ENCODE assay signal across 1 fruit fly cellular context in the genomic region with DNA sequence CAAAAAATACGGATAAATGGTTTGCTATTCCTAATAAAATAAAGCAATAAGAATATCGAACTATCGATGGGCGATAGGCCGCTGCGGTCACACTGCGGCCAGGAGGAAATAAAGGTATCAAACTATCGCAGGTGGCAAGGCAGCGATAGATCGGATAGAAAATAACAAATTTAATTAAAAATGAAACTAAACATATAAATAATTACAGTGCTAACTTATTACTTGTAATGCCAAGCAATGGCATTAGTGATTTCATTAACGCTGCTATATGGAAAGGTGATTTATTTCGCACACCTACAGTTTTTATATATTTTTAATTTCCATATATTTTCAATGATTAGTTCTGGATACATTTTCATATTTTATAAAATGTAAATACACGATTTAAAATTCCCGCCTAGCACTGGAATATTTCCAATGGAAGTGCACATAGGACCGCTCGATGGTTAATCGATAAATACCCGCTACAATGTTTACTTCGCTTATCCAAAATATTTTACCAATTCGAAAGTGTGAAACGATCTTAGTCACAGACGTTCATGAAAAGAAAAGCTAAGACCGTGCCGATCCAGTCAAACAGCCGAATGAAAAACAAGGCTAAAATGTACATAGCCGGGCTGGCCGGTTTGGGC.
TF ChIP-seq lines count a peak whose summit lies in the region.

Gene CG15356 (minus strand): TSS at position 48 of the 632 bp plus-strand sequence.
Gene CG15362 (plus strand): TSS at position 469 of the 632 bp plus-strand sequence.

TF ChIP-seq in whole organism, embryonic, 481 proteins besides CTCF, POLR2A, EP300 and RAD21 (continued from another document):
- TF ChIP-seq gro (GFP tag; optimal IDR thresholded peaks at IDR 0.05; lab: Kevin White, UChicago) (peak; percentile 9), Dfd (GFP tag; optimal IDR thresholded peaks at IDR 0.05; lab: Kevin White, UChicago) (no peak), CG2712 (tag; optimal IDR thresholded peaks at IDR 0.05; lab: Kevin White, UChicago) (peak; percentile 59), CG17359 (tag; optimal IDR thresholded peaks at IDR 0.05; lab: Kevin White, UChicago) (peak; percentile 25), Aef1 (GFP tag; IDR thresholded peaks at IDR 0.05; lab: Robert Waterston, UW) (peak; percentile 29; the same call in 1 of the 3 replicates), Dbx (GFP tag; IDR thresholded peaks at IDR 0.05; lab: Robert Waterston, UW) (peak; percentile 66; the same call in 2 of the 3 replicates), Myb (GFP tag; optimal IDR thresholded peaks at IDR 0.05; lab: Kevin White, UChicago) (peak; percentile 46), sens (GFP tag; lab: Kevin White, UChicago) (peak; percentile 81), CG30020 (tag; optimal IDR thresholded peaks at IDR 0.05; lab: Kevin White, UChicago) (peak; percentile 38), lov (optimal IDR thresholded peaks at IDR 0.05; lab: Kevin White, UChicago) (no peak), lov (GFP tag; IDR thresholded peaks at IDR 0.05; lab: Robert Waterston, UW) (no peak), stwl (tag; optimal IDR thresholded peaks at IDR 0.05; lab: Kevin White, UChicago) (peak; percentile 68), D (optimal IDR thresholded peaks at IDR 0.05; lab: Kevin White, UChicago) (no peak), D (GFP tag; optimal IDR thresholded peaks at IDR 0.05; lab: Kevin White, UChicago) (no peak), Drgx (GFP tag; IDR thresholded peaks at IDR 0.05; lab: Robert Waterston, UW) (peak; percentile 27; the same call in 1 of the 2 replicates), tll (GFP tag; optimal IDR thresholded peaks at IDR 0.05; lab: Kevin White, UChicago) (no peak), HLHmδ (GFP tag; optimal IDR thresholded peaks at IDR 0.05; lab: Kevin White, UChicago) (no peak), CG17568 (GFP tag; optimal IDR thresholded peaks at IDR 0.05; lab: Kevin White, UChicago) (no peak), crol (GFP tag; IDR thresholded peaks at IDR 0.05; lab: Robert Waterston, UW) (no peak), nmo (GFP tag; optimal IDR thresholded peaks at IDR 0.05; lab: Kevin White, UChicago) (peak; percentile 64), grn (GFP tag; optimal IDR thresholded peaks at IDR 0.05; lab: Kevin White, UChicago) (no peak), az2 (GFP tag; optimal IDR thresholded peaks at IDR 0.05; lab: Kevin White, UChicago) (peak; percentile 16), CG2116 (GFP tag; optimal IDR thresholded peaks at IDR 0.05; lab: Kevin White, UChicago) (peak; percentile 80), D19A (tag; optimal IDR thresholded peaks at IDR 0.05; lab: Kevin White, UChicago) (no peak), Fer2 (tag; optimal IDR thresholded peaks at IDR 0.05; lab: Kevin White, UChicago) (peak; percentile 8), PHDP (tag; optimal IDR thresholded peaks at IDR 0.05; lab: Kevin White, UChicago) (peak; percentile 39), tgo (GFP tag; IDR thresholded peaks at IDR 0.05; lab: Robert Waterston, UW) (no peak), rib (GFP tag; IDR thresholded peaks at IDR 0.05; lab: Robert Waterston, UW) (no peak), mam (GFP tag; optimal IDR thresholded peaks at IDR 0.05; lab: Kevin White, UChicago) (peak; percentile 15), MBD-R2 (GFP tag; IDR thresholded peaks at IDR 0.05; lab: Robert Waterston, UW) (peak; percentile 84), Dref (GFP tag; IDR thresholded peaks at IDR 0.05; lab: Robert Waterston, UW) (peak; percentile 90), CG42726 (GFP tag; IDR thresholded peaks at IDR 0.05; lab: Robert Waterston, UW; ENCODE audit: partially characterized antibody) (peak; percentile 99), otp (GFP tag; IDR thresholded peaks at IDR 0.05; lab: Robert Waterston, UW) (0 out of 3 replicates have a peak, but pooled peaks have one; percentile 29), CG18619 (GFP tag; optimal IDR thresholded peaks at IDR 0.05; lab: Kevin White, UChicago) (peak; percentile 38), gsb (GFP tag; IDR thresholded peaks at IDR 0.05; lab: Robert Waterston, UW) (no peak), CG14860 (GFP tag; IDR thresholded peaks at IDR 0.05; lab: Robert Waterston, UW; ENCODE audit: partially characterized antibody) (peak; percentile 98), CoRest (tag; optimal IDR thresholded peaks at IDR 0.05; lab: Kevin White, UChicago) (peak; percentile 46), crp (GFP tag; optimal IDR thresholded peaks at IDR 0.05; lab: Kevin White, UChicago) (no peak), CG34376 (GFP tag; optimal IDR thresholded peaks at IDR 0.05; lab: Kevin White, UChicago) (peak; percentile 22), CG15514 (GFP tag; optimal IDR thresholded peaks at IDR 0.05; lab: Kevin White, UChicago) (peak; percentile 65), Dip3 (GFP tag; optimal IDR thresholded peaks at IDR 0.05; lab: Kevin White, UChicago) (peak; percentile 17), CG9797 (GFP tag; optimal IDR thresholded peaks at IDR 0.05; lab: Kevin White, UChicago) (peak; percentile 82), CG7987 (GFP tag; optimal IDR thresholded peaks at IDR 0.05; lab: Kevin White, UChicago) (peak; percentile 34), CG31388 (GFP tag; optimal IDR thresholded peaks at IDR 0.05; lab: Kevin White, UChicago) (no peak), Ptx1 (GFP tag; IDR thresholded peaks at IDR 0.05; lab: Robert Waterston, UW) (0 out of 2 replicates have a peak, but pooled peaks have one; percentile 9), CG13424 (tag; optimal IDR thresholded peaks at IDR 0.05; lab: Kevin White, UChicago) (peak; percentile 19), Sin3A (optimal IDR thresholded peaks at IDR 0.05; lab: Kevin White, UChicago) (peak; percentile 67), nerfin-2 (GFP tag; IDR thresholded peaks at IDR 0.05; lab: Robert Waterston, UW; ENCODE audit: partially characterized antibody) (peak; percentile 99), CG1602 (GFP tag; optimal IDR thresholded peaks at IDR 0.05; lab: Kevin White, UChicago) (peak; percentile 2), CG4854 (GFP tag; optimal IDR thresholded peaks at IDR 0.05; lab: Kevin White, UChicago) (peak; percentile 28), lab (GFP tag; optimal IDR thresholded peaks at IDR 0.05; lab: Kevin White, UChicago) (no peak), CG9609 (GFP tag; optimal IDR thresholded peaks at IDR 0.05; lab: Kevin White, UChicago) (no peak), mld (GFP tag; IDR thresholded peaks at IDR 0.05; lab: Robert Waterston, UW; ENCODE audit: partially characterized antibody) (peak; percentile 98), Doc3 (GFP tag; IDR thresholded peaks at IDR 0.05; lab: Robert Waterston, UW; ENCODE audit: partially characterized antibody) (peak; percentile 95), CG14050 (GFP tag; IDR thresholded peaks at IDR 0.05; lab: Robert Waterston, UW) (no peak), Neu2 (GFP tag; optimal IDR thresholded peaks at IDR 0.05; lab: Kevin White, UChicago; ENCODE audit: borderline replicate concordance) (no peak)
TF ChIP-seq in whole organism, embryonic: peak in this region for 169.
